Fruit fly (Drosophila melanogaster) whole organism, embryonic: ENCODE results near the gene Hez.

ENCODE experiments used
- CG11456 ChIP-seq: fragments of 200-800 bp; sonication (Bioruptor generic); IDR thresholded peaks from 3 replicates; pipeline ENCODE4 v1.3.6; 2022; ENCODE audit warnings: missing biosample characterization, missing genetic modification characterization
- CG12942 ChIP-seq: fragments of 200-800 bp; sonication (Bioruptor generic); optimal IDR thresholded peaks from 3 replicates; lab custom pipeline; 2016; ENCODE audit warnings: missing biosample characterization, missing genetic modification characterization
- CG13424 ChIP-seq: fragments of 200-800 bp; sonication (Bioruptor generic); optimal IDR thresholded peaks from 2 replicates; lab custom pipeline; 2019; ENCODE audit warnings: missing biosample characterization, mild to moderate bottlenecking, missing genetic modification characterization, moderate library complexity
- CG13624 ChIP-seq: fragments of 200-800 bp; sonication (Bioruptor generic); optimal IDR thresholded peaks from 2 replicates; lab custom pipeline; 2016; ENCODE audit warnings: missing biosample characterization, missing genetic modification characterization
- CG15011 ChIP-seq: fragments of 200-800 bp; sonication (Bioruptor generic); optimal IDR thresholded peaks from 3 replicates; lab custom pipeline; 2018; ENCODE audit warnings: missing biosample characterization, mild to moderate bottlenecking, missing genetic modification characterization
- CG15269 ChIP-seq: fragments of 200-800 bp; sonication (Bioruptor generic); optimal IDR thresholded peaks from 2 replicates; lab custom pipeline; 2018; ENCODE audit warnings: missing biosample characterization, mild to moderate bottlenecking, missing genetic modification characterization, moderate library complexity
- CG2712 ChIP-seq: fragments of 200-800 bp; optimal IDR thresholded peaks from 3 replicates; lab custom pipeline; 2019; ENCODE audit warnings: missing biosample characterization, mild to moderate bottlenecking, missing genetic modification characterization, moderate library complexity
- CG31365 ChIP-seq: fragments of 200-800 bp; sonication (Bioruptor generic); optimal IDR thresholded peaks from 2 replicates; lab custom pipeline; 2018; ENCODE audit warnings: missing biosample characterization, mild to moderate bottlenecking, missing genetic modification characterization
- CG34376 ChIP-seq: fragments of 200-800 bp; sonication (Bioruptor generic); optimal IDR thresholded peaks from 2 replicates; lab custom pipeline; 2018; ENCODE audit warnings: missing biosample characterization, mild to moderate bottlenecking, missing genetic modification characterization
- CG43689 ChIP-seq: fragments of 200-800 bp; sonication (Bioruptor generic); IDR thresholded peaks from 2 replicates; pipeline ENCODE4 v1.3.6; 2022; ENCODE audit warnings: missing biosample characterization, missing genetic modification characterization
- CG4820 ChIP-seq: fragments of 200-800 bp; sonication (Bioruptor generic); optimal IDR thresholded peaks from 3 replicates; lab custom pipeline; 2016; ENCODE audit warnings: missing biosample characterization, missing genetic modification characterization
- CG5953 ChIP-seq: fragments of 200-800 bp; sonication (Bioruptor generic); IDR thresholded peaks from 2 replicates; pipeline ENCODE4 v1.3.6; 2022; ENCODE audit warnings: missing biosample characterization, missing genetic modification characterization
- CG6683 ChIP-seq: fragments of 200-800 bp; sonication (Bioruptor generic); optimal IDR thresholded peaks from 2 replicates; lab custom pipeline; 2017; ENCODE audit warnings: missing biosample characterization, mild to moderate bottlenecking, missing genetic modification characterization, missing genetic modification reagents
- CG8290 ChIP-seq, 3 experiments: fragments of 200-800 bp; sonication (Bioruptor generic); optimal IDR thresholded peaks; 2 replicates each; lab custom pipeline; 2016 to 2019; ENCODE audit warnings: missing biosample characterization in 3 of 3, missing genetic modification characterization in 3 of 3, mild to moderate bottlenecking in 2 of 3, moderate library complexity in 1 of 3
- CG8924 ChIP-seq: fragments of 200-800 bp; optimal IDR thresholded peaks from 3 replicates; lab custom pipeline; 2019; ENCODE audit warnings: missing biosample characterization, mild to moderate bottlenecking, missing genetic modification characterization, moderate library complexity
- Deaf1 ChIP-seq: fragments of 200-800 bp; optimal IDR thresholded peaks from 3 replicates; lab custom pipeline; 2019; ENCODE audit warnings: missing biosample characterization, mild to moderate bottlenecking, missing genetic modification characterization, moderate library complexity
- Doc2 ChIP-seq: fragments of 200-800 bp; sonication (Bioruptor generic); IDR thresholded peaks from 2 replicates; pipeline ENCODE4 v1.3.6; 2022; ENCODE audit warnings: missing biosample characterization, missing genetic modification characterization
- Eip74EF ChIP-seq, 2 experiments: fragments of 200-800 bp in 1 of 2; fragments of >200 bp in 1 of 2; sonication (Bioruptor generic) in 1 of 2; optimal IDR thresholded peaks; 2 replicates each; lab custom pipeline; 2017 to 2019; ENCODE audit warnings: missing biosample characterization in 2 of 2, missing genetic modification characterization in 2 of 2, mild to moderate bottlenecking in 1 of 2, moderate library complexity in 1 of 2
- HLH54F ChIP-seq: fragments of 200-800 bp; sonication (Bioruptor generic); optimal IDR thresholded peaks from 3 replicates; lab custom pipeline; 2016; ENCODE audit warnings: missing biosample characterization, missing genetic modification characterization
- HmgZ ChIP-seq: fragments of 200-800 bp; sonication (Bioruptor generic); optimal IDR thresholded peaks from 2 replicates; lab custom pipeline; 2018; ENCODE audit warnings: missing biosample characterization, mild to moderate bottlenecking, missing genetic modification characterization
- Lhr ChIP-seq: fragments of 200-800 bp; sonication (Bioruptor generic); optimal IDR thresholded peaks from 3 replicates; lab custom pipeline; 2017; ENCODE audit warnings: mild to moderate bottlenecking, missing biosample characterization, missing genetic modification reagents, missing genetic modification characterization
- Med ChIP-seq: fragments of 200-800 bp; sonication (Bioruptor generic); peaks from one replicate; lab custom pipeline; 2016; ENCODE audit warnings: missing biosample characterization, missing genetic modification characterization, mild to moderate bottlenecking, inconsistent platforms, moderate library complexity
- Scr ChIP-seq: fragments of 200-800 bp; sonication (Bioruptor generic); IDR thresholded peaks from 2 replicates; pipeline ENCODE4 v1.3.6; 2022; ENCODE audit warnings: missing biosample characterization, missing genetic modification characterization; ENCODE audit not compliant: partially characterized antibody
- Stat92E ChIP-seq, 3 experiments: fragments of >200 bp in 2 of 3; fragments of 200-800 bp in 1 of 3; sonication (Bioruptor generic) in 1 of 3; optimal IDR thresholded peaks; 2 replicates each; lab custom pipeline; 2017 to 2019; ENCODE audit warnings: missing biosample characterization in 3 of 3, missing genetic modification characterization in 3 of 3, mild to moderate bottlenecking in 1 of 3, moderate library complexity in 1 of 3
- Taf1 ChIP-seq: fragments of 200-800 bp; sonication (Bioruptor generic); IDR thresholded peaks from 2 replicates; pipeline ENCODE4 v1.3.6; 2022; ENCODE audit warnings: missing biosample characterization, missing genetic modification characterization
- bigmax ChIP-seq: fragments of 200-800 bp; sonication (Bioruptor generic); optimal IDR thresholded peaks from 2 replicates; lab custom pipeline; 2018; ENCODE audit warnings: missing biosample characterization, mild to moderate bottlenecking, missing genetic modification characterization
- br ChIP-seq: fragments of >200 bp; optimal IDR thresholded peaks from 2 replicates; lab custom pipeline; 2017
- caup ChIP-seq: fragments of 200-800 bp; sonication (Bioruptor generic); optimal IDR thresholded peaks from 3 replicates; lab custom pipeline; 2017; ENCODE audit warnings: missing biosample characterization, mild to moderate bottlenecking, missing genetic modification characterization, moderate library complexity; ENCODE audit not compliant: severe bottlenecking
- ci ChIP-seq: fragments of 200-800 bp; sonication (Bioruptor generic); IDR thresholded peaks from 3 replicates; pipeline ENCODE4 v1.3.6; 2022; ENCODE audit warnings: missing biosample characterization, missing genetic modification characterization
- crol ChIP-seq: fragments of 200-800 bp; sonication (Bioruptor generic); IDR thresholded peaks from 2 replicates; pipeline ENCODE4 v1.3.6; 2022; ENCODE audit warnings: missing biosample characterization, missing genetic modification characterization
- danr ChIP-seq: fragments of 200-800 bp; sonication (Bioruptor generic); IDR thresholded peaks from 2 replicates; pipeline ENCODE4 v1.3.6; 2022; ENCODE audit warnings: missing biosample characterization, missing genetic modification characterization
- disco-r ChIP-seq: fragments of 200-800 bp; sonication (Bioruptor generic); optimal IDR thresholded peaks from 2 replicates; lab custom pipeline; 2016; ENCODE audit warnings: missing biosample characterization, missing genetic modification characterization
- fd3F ChIP-seq: fragments of 200-800 bp; sonication (Bioruptor generic); optimal IDR thresholded peaks from 2 replicates; lab custom pipeline; 2018; ENCODE audit warnings: missing biosample characterization, mild to moderate bottlenecking, missing genetic modification characterization, moderate library complexity
- gcm2 ChIP-seq: fragments of 200-800 bp; sonication (Bioruptor generic); optimal IDR thresholded peaks from 2 replicates; lab custom pipeline; 2016; ENCODE audit warnings: missing biosample characterization, missing genetic modification characterization
- grn ChIP-seq: fragments of 200-800 bp; sonication (Bioruptor generic); optimal IDR thresholded peaks from 3 replicates; lab custom pipeline; 2017; ENCODE audit warnings: missing biosample characterization, missing genetic modification characterization
- gt ChIP-seq: fragments of 200-800 bp; sonication (Bioruptor generic); IDR thresholded peaks from 2 replicates; pipeline ENCODE4 v1.3.6; 2022; ENCODE audit warnings: missing biosample characterization, missing genetic modification characterization
- klu ChIP-seq: fragments of 200-800 bp; sonication (Bioruptor generic); IDR thresholded peaks from 2 replicates; pipeline ENCODE4 v1.3.6; 2022; ENCODE audit warnings: missing biosample characterization, missing genetic modification characterization
- schlank ChIP-seq: fragments of 200-800 bp; sonication (Bioruptor generic); optimal IDR thresholded peaks from 2 replicates; lab custom pipeline; 2018; ENCODE audit warnings: missing biosample characterization, mild to moderate bottlenecking, missing genetic modification characterization
- tin ChIP-seq: fragments of 200-800 bp; sonication (Bioruptor generic); optimal IDR thresholded peaks from 3 replicates; lab custom pipeline; 2016; ENCODE audit warnings: missing biosample characterization, missing genetic modification characterization
- trem ChIP-seq: fragments of 200-800 bp; optimal IDR thresholded peaks from 3 replicates; lab custom pipeline; 2019; ENCODE audit warnings: missing biosample characterization, mild to moderate bottlenecking, missing genetic modification characterization, moderate library complexity
- unc-4 ChIP-seq: fragments of 200-800 bp; sonication (Bioruptor generic); IDR thresholded peaks from 2 replicates; pipeline ENCODE4 v1.3.6; 2022; ENCODE audit warnings: missing biosample characterization, missing genetic modification characterization; ENCODE audit not compliant: partially characterized antibody
- unpg ChIP-seq: fragments of 200-800 bp; sonication (Bioruptor generic); optimal IDR thresholded peaks from 3 replicates; lab custom pipeline; 2018; ENCODE audit warnings: missing biosample characterization, mild to moderate bottlenecking, missing genetic modification characterization, moderate library complexity

The Hez gene

DNA sequence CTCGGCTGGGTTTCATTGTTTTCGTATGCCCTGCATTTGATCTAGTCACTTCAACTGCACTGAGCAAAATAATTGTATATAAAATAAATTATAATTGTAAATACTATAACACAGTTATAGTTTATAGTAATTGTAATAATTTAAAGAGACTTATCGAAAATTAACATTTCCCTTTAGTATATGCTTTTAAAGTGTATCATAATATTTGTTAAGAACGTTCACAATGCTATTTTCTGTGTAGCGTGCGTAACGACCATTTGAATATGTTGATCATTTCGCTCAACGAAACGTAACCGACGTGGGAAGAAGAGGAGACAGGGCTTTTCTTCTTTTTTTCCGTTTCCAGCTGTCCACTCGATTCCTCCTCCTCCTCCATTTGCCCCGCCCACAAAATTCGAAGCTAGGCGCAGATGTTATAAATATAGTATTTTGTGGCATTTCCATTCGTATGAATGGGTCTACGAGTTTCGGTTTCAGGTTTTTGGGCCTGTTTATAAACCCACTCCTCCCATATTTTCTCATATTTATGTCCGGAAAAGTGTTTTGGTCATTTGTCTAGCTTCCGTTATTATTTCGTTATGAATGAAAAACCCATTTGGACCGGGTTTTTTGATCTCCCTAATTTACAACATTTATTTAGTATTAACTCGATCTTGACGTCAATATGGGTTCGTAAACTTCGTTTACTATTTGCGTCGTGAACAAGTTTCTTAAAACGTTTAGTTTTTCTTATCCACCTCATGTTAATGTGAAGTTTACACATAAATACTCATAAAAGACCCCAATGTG is 37.9 kb downstream of the Hez start (continued):
- TF ChIP-seq CG13624 (GFP tag; lab: Kevin White, UChicago) (no peak), CG2712 (tag; lab: Kevin White, UChicago) (peak; percentile 97), CG34376 (GFP tag; lab: Kevin White, UChicago) (no peak), CG31365 (tag; lab: Kevin White, UChicago) (no peak), schlank (tag; lab: Kevin White, UChicago) (no peak), Taf1 (peak; percentile 53; the same call in 1 of the 2 replicates), unpg (peak; percentile 92), gt (GFP tag; lab: Robert Waterston, UW) (peak; percentile 82), CG11456 (GFP tag; lab: Robert Waterston, UW) (0 out of 3 replicates have a peak, but pooled peaks have one; percentile 49), HmgZ (tag; lab: Kevin White, UChicago) (no peak), CG6683 (peak; percentile 29), CG43689 (GFP tag; lab: Robert Waterston, UW) (no peak), trem (peak; percentile 94), Scr (GFP tag; lab: Robert Waterston, UW) (no peak), bigmax (GFP tag; lab: Kevin White, UChicago) (no peak), CG8290 (GFP tag; optimal IDR thresholded peaks at IDR 0.05; lab: Kevin White, UChicago) (peak; percentile 46), CG8290 (tag; optimal IDR thresholded peaks at IDR 0.05; lab: Kevin White, UChicago) (no peak), CG15269 (tag; lab: Kevin White, UChicago) (peak; percentile 80), Stat92E (GFP tag; optimal IDR thresholded peaks at IDR 0.05; lab: Kevin White, UChicago) (no peak), tin (GFP tag; lab: Kevin White, UChicago) (peak; percentile 72), CG5953 (GFP tag; lab: Robert Waterston, UW) (0 out of 2 replicates have a peak, but pooled peaks have one; percentile 35), danr (peak; percentile 80), Deaf1 (tag; lab: Kevin White, UChicago) (peak; percentile 68), disco-r (GFP tag; lab: Kevin White, UChicago) (no peak), Doc2 (GFP tag; lab: Robert Waterston, UW) (no peak), fd3F (GFP tag; lab: Kevin White, UChicago) (peak; percentile 46), caup (GFP tag; lab: Kevin White, UChicago) (peak; percentile 74), Med (GFP tag; lab: Kevin White, UChicago) (peak; percentile 70), CG12942 (peak; percentile 23), crol (GFP tag; lab: Robert Waterston, UW) (no peak), CG15011 (GFP tag; lab: Kevin White, UChicago) (no peak), CG13424 (peak; percentile 86), unc-4 (no peak), gcm2 (GFP tag; lab: Kevin White, UChicago) (no peak), klu (GFP tag; lab: Robert Waterston, UW) (peak; percentile 41; the same call in 1 of the 2 replicates), CG4820 (GFP tag; lab: Kevin White, UChicago) (peak; percentile 79), grn (GFP tag; lab: Kevin White, UChicago) (no peak), CG8924 (tag; lab: Kevin White, UChicago) (peak; percentile 88), HLH54F (GFP tag; lab: Kevin White, UChicago) (no peak), ci (GFP tag; lab: Robert Waterston, UW) (peak; percentile 82; the same call in 1 of the 3 replicates), Eip74EF (GFP tag; optimal IDR thresholded peaks at IDR 0.05; lab: Kevin White, UChicago) (peak in 1 of 2 experiments; percentile 79), Lhr (GFP tag; lab: Kevin White, UChicago) (peak; percentile 48), br (lab: Kevin White, UChicago) (no peak)
